Worm (Caenorhabditis elegans): ENCODE measurements around the gene M57.2.

M57.2 gene

ce11 chrIV:3493310-3493709, 33.8 kb upstream of the M57.2 start, which contains the start of gene srz-79:
Gene srz-79, plus strand, starts transcription at chrIV:3493610.
- TF ChIP-seq lin-15B (tag; optimal IDR thresholded peaks at IDR 0.05) (no peak), elt-3 (tag; optimal IDR thresholded peaks at IDR 0.05) (no peak)

- TF ChIP-seq sea-2 (GFP tag; optimal IDR thresholded peaks at IDR 0.05) (no peak), fkh-10 (GFP tag; optimal IDR thresholded peaks at IDR 0.05) (no peak), daf-12 (tag; optimal IDR thresholded peaks at IDR 0.05) (no peak), unc-39 (tag; optimal IDR thresholded peaks at IDR 0.05) (no peak), lin-15B (tag; optimal IDR thresholded peaks at IDR 0.05) (no peak), skn-1 (tag; optimal IDR thresholded peaks at IDR 0.05) (no peak), ama-1 (optimal IDR thresholded peaks at IDR 0.05) (no peak), ztf-4 (tag; optimal IDR thresholded peaks at IDR 0.05) (no peak), eor-1 (tag; optimal IDR thresholded peaks at IDR 0.05) (no peak), elt-2 (tag; optimal IDR thresholded peaks at IDR 0.05) (no peak), nhr-25 (tag; optimal IDR thresholded peaks at IDR 0.05) (no peak), nhr-23 (tag; optimal IDR thresholded peaks at IDR 0.05) (no peak)
Observed at ce11 chrIV:3496358-3496757, 30.8 kb upstream of the M57.2 start, which contains the start of gene C09G12.17. Gene C09G12.17, minus strand, starts transcription at chrIV:3496458.

DNA sequence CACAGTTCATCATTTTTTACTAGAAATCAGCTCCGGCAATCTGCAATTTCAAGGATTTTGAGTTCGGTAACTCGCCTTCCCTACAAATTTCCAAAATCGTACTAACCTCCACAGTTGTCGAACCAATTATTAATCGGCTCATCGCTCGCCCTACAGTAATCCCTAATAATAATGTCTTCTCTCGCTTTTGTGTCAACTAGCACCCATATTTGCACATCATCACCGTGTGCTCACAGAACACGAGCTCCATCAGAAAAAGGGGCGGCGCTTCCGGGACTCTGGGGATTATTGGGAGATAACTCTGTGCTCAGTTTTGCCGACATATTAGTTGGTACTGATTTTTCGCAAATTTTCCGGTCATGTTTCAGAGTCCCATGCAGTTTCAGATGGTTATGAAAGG, 29.2 kb upstream of the M57.2 start, which contains the start of gene ceh-53:
ceh-53 (plus strand) TSS at position 301 of the 400 bp plus-strand sequence.
- TF ChIP-seq unc-62 (GFP tag; optimal IDR thresholded peaks at IDR 0.05) (no peak), sea-2 (GFP tag; optimal IDR thresholded peaks at IDR 0.05) (no peak), aly-2 (tag; optimal IDR thresholded peaks at IDR 0.05) (no peak), nhr-28 (tag; optimal IDR thresholded peaks at IDR 0.05) (no peak)

DNA sequence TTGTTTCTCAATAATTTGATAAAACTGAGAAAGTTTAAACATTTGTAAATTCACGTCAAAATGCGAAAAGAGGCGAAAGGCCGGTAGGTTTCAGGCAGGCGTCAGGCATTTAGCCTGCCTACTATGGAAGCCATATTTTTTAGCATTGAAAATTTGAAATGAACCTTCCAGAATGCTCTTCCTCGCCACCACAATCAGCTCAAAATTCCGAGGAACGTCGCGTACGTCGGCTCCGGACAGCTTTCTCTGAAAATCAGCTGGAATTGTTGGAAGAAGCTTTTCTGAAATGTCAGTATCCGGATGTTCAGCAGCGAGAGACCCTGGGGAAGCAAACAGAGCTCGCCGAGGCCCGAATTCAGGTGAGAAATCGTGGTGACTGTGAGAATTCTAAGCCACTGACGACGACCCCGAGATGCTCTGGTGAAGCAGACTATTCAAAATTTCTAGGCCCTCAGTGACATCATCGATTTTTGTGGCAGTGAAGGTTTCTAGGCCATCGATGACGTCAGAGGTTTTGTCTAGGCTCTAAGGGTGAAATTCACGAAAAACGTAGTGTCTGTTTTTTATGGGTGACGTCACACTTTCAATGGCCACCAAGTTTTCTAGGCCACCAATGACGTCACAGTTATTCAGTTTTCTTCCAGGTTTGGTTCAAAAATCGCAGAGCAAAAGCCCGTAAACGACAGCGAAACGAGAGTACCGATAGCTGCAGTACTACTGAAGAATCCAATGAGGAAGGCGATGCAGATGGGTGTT, 25.0 kb upstream of the M57.2 start:
- no peak for TF ChIP-seq ZK546.5 (tag; optimal IDR thresholded peaks at IDR 0.05)
- no peak for TF ChIP-seq nfya-1 (tag; optimal IDR thresholded peaks at IDR 0.05; ENCODE audit: insufficient read depth)
- TF ChIP-seq ztf-11 (tag; optimal IDR thresholded peaks at IDR 0.05): no peak
- no peak for TF ChIP-seq zag-1 (tag; optimal IDR thresholded peaks at IDR 0.05)
- no peak for TF ChIP-seq ztf-4 (tag; optimal IDR thresholded peaks at IDR 0.05)
- TF ChIP-seq fkh-10 (GFP tag; optimal IDR thresholded peaks at IDR 0.05): no peak
- TF ChIP-seq egl-27 (tag; optimal IDR thresholded peaks at IDR 0.05): no peak

- no peak for TF ChIP-seq zag-1 (tag; optimal IDR thresholded peaks at IDR 0.05)
- no peak for TF ChIP-seq fkh-2 (tag; optimal IDR thresholded peaks at IDR 0.05)
- no peak for TF ChIP-seq nhr-25 (tag; optimal IDR thresholded peaks at IDR 0.05)
- no peak for TF ChIP-seq nhr-237 (tag; optimal IDR thresholded peaks at IDR 0.05)
- no peak for TF ChIP-seq lin-15B (tag; optimal IDR thresholded peaks at IDR 0.05)
- TF ChIP-seq elt-2 (tag; optimal IDR thresholded peaks at IDR 0.05): no peak
- no peak for TF ChIP-seq egl-5 (tag; optimal IDR thresholded peaks at IDR 0.05)
Observed at ce11 chrIV:3504144-3504543, 23.0 kb upstream of the M57.2 start, which contains the start of gene srz-83. Gene srz-83, plus strand, starts transcription at chrIV:3504444.

DNA sequence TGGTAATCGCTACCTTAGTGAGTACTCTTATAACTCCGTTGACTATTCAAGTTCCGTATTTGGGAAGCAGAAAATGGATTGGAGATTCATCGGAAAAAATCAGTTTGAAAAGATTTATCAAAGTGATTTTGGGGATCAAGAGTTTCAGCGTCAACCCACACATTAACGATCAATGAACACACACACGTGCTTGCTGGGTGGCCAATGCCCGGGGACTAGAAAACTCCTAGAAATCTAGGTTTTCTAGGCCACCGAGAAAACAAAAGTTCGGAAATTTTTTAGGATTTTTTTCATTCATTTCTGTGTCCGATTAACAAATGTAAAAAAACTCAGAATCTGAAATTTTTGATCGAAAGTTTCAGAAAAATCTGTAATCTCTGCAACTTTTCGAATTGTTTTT, 21.2 kb upstream of the M57.2 start:
- TF ChIP-seq lin-15B (tag; optimal IDR thresholded peaks at IDR 0.05): no peak
- TF ChIP-seq R02D3.7 (tag; optimal IDR thresholded peaks at IDR 0.05): no peak
- TF ChIP-seq pha-4 (tag; optimal IDR thresholded peaks at IDR 0.05): peak; percentile 6

DNA sequence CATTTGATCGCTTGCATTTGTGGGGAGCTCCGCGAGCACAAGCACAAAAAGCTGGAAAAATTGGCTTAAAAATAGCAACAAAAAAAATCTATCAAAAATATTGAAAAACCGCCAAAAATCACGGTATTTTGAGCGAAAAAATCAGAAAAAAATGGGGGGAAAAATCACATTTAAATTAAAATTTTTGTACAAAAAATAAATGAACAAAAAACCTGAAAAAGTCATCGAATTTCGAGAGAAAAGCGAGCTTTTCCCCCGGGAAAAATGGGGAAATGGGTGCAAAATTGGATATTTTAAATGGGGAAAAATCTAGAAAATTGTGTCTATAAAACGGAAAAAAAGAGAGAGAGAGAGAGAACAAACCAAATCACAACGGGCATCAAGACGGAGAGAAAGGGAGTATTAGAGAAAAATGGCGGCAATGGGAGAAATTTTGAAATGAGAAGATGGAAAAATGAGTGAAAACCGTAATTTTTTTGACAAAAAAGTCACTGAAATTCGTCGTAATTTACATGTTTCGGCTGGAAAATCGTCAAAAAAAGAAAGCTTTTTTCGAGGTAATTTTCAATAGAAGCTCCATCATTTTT, 17.6 kb upstream of the M57.2 start, which contains the start of gene ced-10:
ced-10 (minus strand) TSS at position 51 of the 587 bp plus-strand sequence.
- no peak for TF ChIP-seq lin-15B (tag; optimal IDR thresholded peaks at IDR 0.05)
- no peak for TF ChIP-seq fkh-2 (tag; optimal IDR thresholded peaks at IDR 0.05)
- TF ChIP-seq ztf-4 (tag; optimal IDR thresholded peaks at IDR 0.05): no peak
- no peak for TF ChIP-seq elt-2 (tag; optimal IDR thresholded peaks at IDR 0.05)
- TF ChIP-seq hmg-11 (tag; optimal IDR thresholded peaks at IDR 0.05): no peak
- TF ChIP-seq pqm-1 (tag; optimal IDR thresholded peaks at IDR 0.05): no peak
- TF ChIP-seq nhr-25 (tag; optimal IDR thresholded peaks at IDR 0.05): no peak

Measured in whole organism, L3 larva.